Fruit fly (Drosophila melanogaster): ENCODE data around the gene muc.

dm6 chr2L:7423333-7423895 is 3.3 kb upstream of the muc start:
- TF ChIP-seq CTCF (optimal IDR thresholded peaks at IDR 0.05) (peak; percentile 78 to 79), CG8478 (optimal IDR thresholded peaks at IDR 0.05) (no peak)
